Fruit fly (Drosophila melanogaster) S2 (cell line): ENCODE measurements around the gene CG32700.

Experiments
- CG8478 ChIP-seq: fragments of >200 bp; optimal IDR thresholded peaks from 2 replicates; lab custom pipeline; 2018
- CTCF ChIP-seq, 2 experiments: fragments of >200 bp; optimal IDR thresholded peaks; 2 replicates each; lab custom pipeline; 2018

dm6 chrX:9595312-9595931 is 44.8 kb upstream of the CG32700 start:
- TF ChIP-seq CTCF (optimal IDR thresholded peaks at IDR 0.05; lab: Kevin White, UChicago) = peak; percentile 68 to 75
- TF ChIP-seq CG8478 (lab: Kevin White, UChicago) = no peak
